Worm (Caenorhabditis elegans): ENCODE measurements around the gene nuc-1.

DNA sequence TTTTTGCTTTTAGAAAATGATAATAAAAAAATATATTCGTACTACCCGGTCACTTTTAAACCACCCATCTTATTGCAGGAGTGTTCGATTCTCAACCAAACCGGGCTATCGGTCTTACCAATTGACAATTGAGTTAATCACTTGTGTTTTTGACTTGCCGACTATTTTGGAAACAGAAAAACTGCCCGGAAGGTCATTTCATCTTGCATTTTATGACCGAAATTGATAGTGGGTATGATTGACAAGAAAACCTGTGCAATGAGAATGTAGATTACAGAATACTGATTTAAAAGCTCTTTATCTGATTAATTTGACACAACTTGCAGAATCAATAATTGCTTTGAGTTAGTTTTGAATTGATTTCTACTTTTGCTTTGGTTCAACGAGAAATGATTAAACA is 22.6 kb upstream of the nuc-1 start, which contains the start of gene C07B5.2:
- TF ChIP-seq klf-2 (GFP tag; conservative IDR thresholded peaks at IDR 0.05) (no peak), ztf-23 (GFP tag; IDR thresholded peaks at IDR 0.05) (no peak), ztf-29 (GFP tag; IDR thresholded peaks at IDR 0.05) (no peak), ref-1 (GFP tag; conservative IDR thresholded peaks at IDR 0.05) (no peak), T22C8.4 (GFP tag; IDR thresholded peaks at IDR 0.05) (no peak)
